Fruit fly (Drosophila melanogaster) whole organism, wandering third instar larva: Measurements from ENCODE around the gene tj.

ENCODE experiments used
- Dif ChIP-seq: fragments of 200-275, 200-300 bp; sonication (Bioruptor generic); optimal IDR thresholded peaks from 2 replicates; lab custom pipeline; 2018; ENCODE audit warnings: missing biosample characterization, missing genetic modification characterization; ENCODE audit not compliant: partially characterized antibody
- Hr78 ChIP-seq: fragments of >200 bp; optimal IDR thresholded peaks from 2 replicates; lab custom pipeline; 2017; ENCODE audit warnings: missing biosample characterization, missing genetic modification characterization
- dsf ChIP-seq: sonication (Bioruptor generic); optimal IDR thresholded peaks from 2 replicates; lab custom pipeline; 2016; ENCODE audit warnings: missing biosample characterization, missing genetic modification characterization, borderline replicate concordance
- fru ChIP-seq: fragments of 200-800 bp; sonication (Bioruptor generic); optimal IDR thresholded peaks from 3 replicates; lab custom pipeline; 2016; ENCODE audit warnings: missing biosample characterization, mild to moderate bottlenecking, missing genetic modification characterization
- psq ChIP-seq: fragments of 200-800 bp; sonication (Bioruptor generic); optimal IDR thresholded peaks from 3 replicates; lab custom pipeline; 2017; ENCODE audit warnings: missing biosample characterization, mild to moderate bottlenecking, missing genetic modification characterization, moderate library complexity
- rgr ChIP-seq: fragments of 200-800 bp; sonication (Bioruptor generic); optimal IDR thresholded peaks from 3 replicates; lab custom pipeline; 2016; ENCODE audit warnings: missing biosample characterization, mild to moderate bottlenecking, missing genetic modification characterization

DNA sequence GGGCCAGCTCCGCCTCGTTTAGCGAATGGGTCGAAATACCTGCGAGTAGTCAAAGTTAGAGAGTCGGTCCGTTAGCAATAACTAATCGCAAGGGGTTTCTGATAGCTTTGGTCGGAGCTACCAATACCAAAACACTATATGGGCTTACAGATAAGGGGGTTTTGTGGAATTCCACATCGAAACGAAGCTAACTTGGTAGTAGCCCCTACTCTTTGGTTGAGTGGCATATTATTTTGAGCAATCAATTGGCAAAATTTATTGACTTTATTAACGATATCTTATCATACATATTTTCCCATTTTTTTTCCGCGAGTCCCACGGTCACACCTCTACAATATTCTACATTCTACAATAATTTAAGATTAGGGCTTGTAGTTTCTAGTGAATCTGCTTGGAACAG, 42.3 kb downstream of the tj start:
- TF ChIP-seq psq (no peak), Dif (GFP tag; lab: Kevin White, UChicago) (no peak), fru (GFP tag; lab: Kevin White, UChicago) (no peak), Hr78 (GFP tag; lab: Kevin White, UChicago) (no peak), dsf (GFP tag; lab: Kevin White, UChicago) (no peak), rgr (no peak)
